Worm (Caenorhabditis elegans): ENCODE measurements around the gene Y38E10A.28.

DNA sequence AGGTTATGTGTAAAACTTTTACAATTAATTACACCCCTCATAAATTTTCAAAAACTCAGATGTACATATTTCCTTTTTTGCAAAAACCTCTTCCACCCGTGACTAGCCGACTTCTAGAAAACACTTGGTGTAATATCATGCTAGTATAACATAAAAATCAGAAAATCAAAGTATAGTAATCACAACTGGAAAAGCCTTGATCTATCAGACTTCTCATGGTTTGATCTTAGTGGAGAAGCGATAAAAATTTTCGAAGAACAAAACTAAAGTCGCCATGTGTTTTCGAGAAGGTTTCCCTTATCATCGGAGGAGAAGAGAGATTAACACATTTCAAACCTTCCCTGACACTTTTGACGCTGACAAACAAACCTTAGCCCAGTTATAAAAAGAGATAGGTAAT is 921 bp upstream of the Y38E10A.28 start, which contains the start of gene nspe-5:
- TF ChIP-seq ets-7 (tag; optimal IDR thresholded peaks at IDR 0.05) (no peak), ceh-13 (GFP tag; optimal IDR thresholded peaks at IDR 0.05) (no peak), sea-1 (GFP tag; conservative IDR thresholded peaks at IDR 0.05) (no peak), flt-1 (GFP tag; IDR thresholded peaks at IDR 0.05) (no peak), ama-1 (optimal IDR thresholded peaks at IDR 0.05) (no peak), pes-1 (GFP tag; IDR thresholded peaks at IDR 0.05) (no peak), hmbx-1 (tag; optimal IDR thresholded peaks at IDR 0.05) (no peak)

All from whole organism, early embryonic.